Worm (Caenorhabditis elegans): ENCODE measurements around the gene aff-1.

The aff-1 gene

ce11 chrII:6853059-6853466 is 10.5 kb downstream of the aff-1 start (continued):
- TF ChIP-seq F33H1.4 (GFP tag; IDR thresholded peaks at IDR 0.05), result peak; percentile 56; the same call in 1 of the 2 replicates
- no peak for TF ChIP-seq efl-1 (GFP tag; optimal IDR thresholded peaks at IDR 0.05)
- TF ChIP-seq lsy-27 (tag; optimal IDR thresholded peaks at IDR 0.05; ENCODE audit: borderline replicate concordance, insufficient read depth), result no peak
- peak; percentile 64 for TF ChIP-seq nhr-90 (tag; optimal IDR thresholded peaks at IDR 0.05)
- TF ChIP-seq ceh-27 (GFP tag; optimal IDR thresholded peaks at IDR 0.05), result peak; percentile 65
- TF ChIP-seq ztf-18 (tag; optimal IDR thresholded peaks at IDR 0.05), result peak; percentile 51
- no peak for TF ChIP-seq unc-130 (GFP tag; optimal IDR thresholded peaks at IDR 0.05)
- TF ChIP-seq attf-3 (GFP tag; conservative IDR thresholded peaks at IDR 0.05), result peak; percentile 53; the same call in 1 of the 2 replicates
- no peak for TF ChIP-seq snpc-1.1 (tag; optimal IDR thresholded peaks at IDR 0.05; ENCODE audit: insufficient read depth)
- TF ChIP-seq sea-2 (GFP tag; IDR thresholded peaks at IDR 0.05), result no peak
- TF ChIP-seq F55B11.4 (tag; optimal IDR thresholded peaks at IDR 0.05; ENCODE audit: borderline replicate concordance, insufficient read depth), result no peak
- TF ChIP-seq ztf-26 (tag; optimal IDR thresholded peaks at IDR 0.05), result peak; percentile 45
- TF ChIP-seq Y53F4B.3 (GFP tag; IDR thresholded peaks at IDR 0.05), result no peak
- TF ChIP-seq K11D2.4 (GFP tag; IDR thresholded peaks at IDR 0.05), result peak; percentile 71; the same call in 1 of the 2 replicates
- TF ChIP-seq ztf-28 (GFP tag; IDR thresholded peaks at IDR 0.05), result 0 out of 2 replicates have a peak, but pooled peaks have one; percentile 49
- peak; percentile 48 for TF ChIP-seq lsl-1 (GFP tag; optimal IDR thresholded peaks at IDR 0.05)
- TF ChIP-seq rcor-1 (GFP tag; IDR thresholded peaks at IDR 0.05), result peak; percentile 72
- peak; percentile 49 for TF ChIP-seq tlf-1 (GFP tag; optimal IDR thresholded peaks at IDR 0.05)
- peak; percentile 93 for TF ChIP-seq tbp1 (GFP tag; optimal IDR thresholded peaks at IDR 0.05)
- TF ChIP-seq tbx-9 (tag; optimal IDR thresholded peaks at IDR 0.05; ENCODE audit: borderline replicate concordance), result no peak
- 0 out of 2 replicates have a peak, but pooled peaks have one; percentile 46 for TF ChIP-seq Y67H2A.10 (GFP tag; conservative IDR thresholded peaks at IDR 0.05)
- TF ChIP-seq madf-3 (GFP tag; IDR thresholded peaks at IDR 0.05), result peak; percentile 79
- TF ChIP-seq Y53G8AR.9 (GFP tag; conservative IDR thresholded peaks at IDR 0.05), result 0 out of 2 replicates have a peak, but pooled peaks have one; percentile 41
- TF ChIP-seq lin-26 (GFP tag; IDR thresholded peaks at IDR 0.05), result peak; percentile 75
- TF ChIP-seq fkh-3 (tag; optimal IDR thresholded peaks at IDR 0.05), result peak; percentile 48
- TF ChIP-seq dpl-1 (GFP tag; optimal IDR thresholded peaks at IDR 0.05), result no peak
- TF ChIP-seq nhr-179 (tag; optimal IDR thresholded peaks at IDR 0.05), result no peak
- TF ChIP-seq C17E4.6 (GFP tag; IDR thresholded peaks at IDR 0.05), result no peak
- peak; percentile 35 for TF ChIP-seq F57C9.4 (tag; optimal IDR thresholded peaks at IDR 0.05)
- peak; percentile 82 for TF ChIP-seq ztf-25 (GFP tag; IDR thresholded peaks at IDR 0.05)
- peak; percentile 60 for TF ChIP-seq B0035.1 (tag; optimal IDR thresholded peaks at IDR 0.05)
- peak; percentile 25 for TF ChIP-seq ets-4 (GFP tag; optimal IDR thresholded peaks at IDR 0.05)
- no peak for TF ChIP-seq hlh-12 (tag; optimal IDR thresholded peaks at IDR 0.05)
- peak; percentile 35 for TF ChIP-seq mxl-1 (tag; optimal IDR thresholded peaks at IDR 0.05)
- peak; percentile 60 for TF ChIP-seq lin-54 (GFP tag; optimal IDR thresholded peaks at IDR 0.05)
- no peak for TF ChIP-seq mes-4 (tag; optimal IDR thresholded peaks at IDR 0.05)
- TF ChIP-seq zfh-2 (GFP tag; conservative IDR thresholded peaks at IDR 0.05), result peak; percentile 77
- TF ChIP-seq sdz-38 (tag; optimal IDR thresholded peaks at IDR 0.05), result no peak
- TF ChIP-seq F37B4.10 (GFP tag; IDR thresholded peaks at IDR 0.05), result 0 out of 2 replicates have a peak, but pooled peaks have one; percentile 55
- TF ChIP-seq snpc-4 (GFP tag; optimal IDR thresholded peaks at IDR 0.05), result peak; percentile 38
- peak; percentile 11 to 66 (median 39) for TF ChIP-seq snpc-4 (tag; optimal IDR thresholded peaks at IDR 0.05)
- peak; percentile 95 for TF ChIP-seq him-1 (tag; optimal IDR thresholded peaks at IDR 0.05)
- TF ChIP-seq aptf-3 (GFP tag; IDR thresholded peaks at IDR 0.05), result no peak; the same call in 1 of the 2 replicates
- TF ChIP-seq bed-1 (GFP tag; IDR thresholded peaks at IDR 0.05), result no peak
- peak; percentile 61 for TF ChIP-seq die-1 (tag; optimal IDR thresholded peaks at IDR 0.05)
- no peak for TF ChIP-seq ztf-3 (GFP tag; optimal IDR thresholded peaks at IDR 0.05)
- peak; percentile 74 for TF ChIP-seq mcd-1 (GFP tag; IDR thresholded peaks at IDR 0.05)
- peak; percentile 62 for TF ChIP-seq hmg-1.2 (GFP tag; IDR thresholded peaks at IDR 0.05)
- peak; percentile 77 for TF ChIP-seq B0336.3 (GFP tag; IDR thresholded peaks at IDR 0.05)
